Worm (Caenorhabditis elegans) whole organism, young adult: Measurements from ENCODE around the gene R166.3.

Experiments used
- C06A6.2 ChIP-seq: fragments of 200-800 bp; sonication (Bioruptor generic); conservative IDR thresholded peaks from 2 replicates; pipeline ENCODE4 v1.3.6; 2022; ENCODE audit warnings: missing genetic modification characterization, missing compliant biosample characterization
- F23B12.7 ChIP-seq: sonication (generic microtip); optimal IDR thresholded peaks from 2 replicates; lab custom pipeline; 2017; ENCODE audit warnings: missing genetic modification characterization, mild to moderate bottlenecking, missing compliant biosample characterization, antibody characterized with exemption, moderate library complexity; ENCODE audit not compliant: insufficient read depth
- F37B4.10 ChIP-seq: fragments of 200-800 bp; sonication (Bioruptor generic); IDR thresholded peaks from 2 replicates; pipeline ENCODE4 v1.3.6; 2022; ENCODE audit warnings: missing genetic modification characterization, missing compliant biosample characterization
- F49E8.2 ChIP-seq: sonication (generic microtip); optimal IDR thresholded peaks from 3 replicates; lab custom pipeline; 2017; ENCODE audit warnings: missing genetic modification characterization, mild to moderate bottlenecking, missing compliant biosample characterization, antibody characterized with exemption, moderate library complexity; ENCODE audit not compliant: insufficient read depth
- K12H6.12 ChIP-seq: fragments of 200-800 bp; sonication (Bioruptor generic); optimal IDR thresholded peaks from 2 replicates; lab custom pipeline; 2018; ENCODE audit warnings: mild to moderate bottlenecking, missing genetic modification characterization, missing compliant biosample characterization
- T07F8.4 ChIP-seq: sonication (generic microtip); optimal IDR thresholded peaks from 2 replicates; lab custom pipeline; 2016; ENCODE audit warnings: mild to moderate bottlenecking, missing genetic modification characterization, moderate library complexity, missing compliant biosample characterization
- Y79H2A.3 ChIP-seq: fragments of 200-800 bp; sonication (Bioruptor generic); conservative IDR thresholded peaks from 2 replicates; pipeline ENCODE4 v1.3.6; 2022; ENCODE audit warnings: missing genetic modification reagents, missing genetic modification characterization, missing compliant biosample characterization
- ama-1 ChIP-seq, 3 experiments: fragments of 150-350 bp in 1 of 3; sonication (generic microtip) in 2 of 3; optimal IDR thresholded peaks; 2 replicates each; lab custom pipeline; 2014 to 2018; ENCODE audit warnings: missing biosample characterization in 2 of 3, missing genetic modification characterization in 2 of 3, missing genetic modification reagents in 2 of 3
- attf-6 ChIP-seq: fragments of 200-800 bp; sonication (Bioruptor generic); IDR thresholded peaks from 2 replicates; pipeline ENCODE4 v1.3.6; 2022; ENCODE audit warnings: missing genetic modification reagents, missing genetic modification characterization, missing compliant biosample characterization
- cebp-1 ChIP-seq, 2 experiments: fragments of 200-800 bp in 1 of 2; sonication (Bioruptor generic) in 1 of 2; sonication (generic microtip) in 1 of 2; IDR thresholded peaks in 1 of 2; optimal IDR thresholded peaks in 1 of 2; 2 replicates each; pipeline versions ENCODE4 v1.3.6 to Lab custom; 2017 to 2022; ENCODE audit warnings: missing compliant biosample characterization in 2 of 2, missing genetic modification characterization in 2 of 2, mild to moderate bottlenecking in 1 of 2, missing genetic modification reagents in 1 of 2, moderate library complexity in 1 of 2
- chd-7 ChIP-seq: sonication (generic microtip); optimal IDR thresholded peaks from 2 replicates; lab custom pipeline; 2016; ENCODE audit warnings: mild to moderate bottlenecking, missing genetic modification characterization, moderate library complexity, missing compliant biosample characterization
- snpc-4 ChIP-seq, 5 experiments: fragments of 150-350 bp in 1 of 5; sonication (generic microtip) in 4 of 5; optimal IDR thresholded peaks; 2 replicates each; lab custom pipeline; 2014 to 2018; ENCODE audit warnings: missing genetic modification characterization in 5 of 5, missing biosample characterization in 3 of 5, antibody characterized with exemption in 2 of 5, mild to moderate bottlenecking in 2 of 5, missing compliant biosample characterization in 2 of 5, missing genotype in 2 of 5, moderate library complexity in 2 of 5, missing genetic modification reagents in 1 of 5
- zim-3 ChIP-seq: sonication (generic microtip); optimal IDR thresholded peaks from 2 replicates; lab custom pipeline; 2017; ENCODE audit warnings: mild to moderate bottlenecking, missing genetic modification characterization, moderate library complexity, missing compliant biosample characterization

DNA sequence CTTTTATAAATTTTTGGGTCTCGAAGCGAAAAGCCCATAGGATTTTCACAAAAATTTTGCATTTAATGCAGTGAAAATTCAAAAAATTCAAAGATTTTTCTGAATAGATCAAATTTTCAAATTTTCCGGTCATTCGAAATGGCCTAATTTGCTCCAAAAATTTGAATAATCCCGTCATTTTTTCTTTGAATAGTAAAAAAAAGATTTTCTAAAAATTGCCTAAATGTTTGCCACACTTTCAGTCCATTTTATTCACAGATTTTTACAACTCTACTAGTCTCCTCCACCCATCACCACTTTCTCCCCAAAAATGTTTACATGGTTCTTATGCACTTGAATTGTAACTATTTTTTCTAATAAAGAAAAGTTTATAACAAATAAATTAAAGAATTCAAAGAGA, 5.1 kb downstream of the R166.3 start:
- TF ChIP-seq ama-1 (optimal IDR thresholded peaks at IDR 0.05; lab: Kevin White, UChicago) (no peak), ama-1 (GFP tag; optimal IDR thresholded peaks at IDR 0.05; lab: Kevin White, UChicago) (no peak), K12H6.12 (tag; lab: Kevin White, UChicago) (no peak), chd-7 (tag; lab: Kevin White, UChicago) (no peak), Y79H2A.3 (GFP tag; lab: Robert Waterston, UW) (no peak), C06A6.2 (GFP tag; lab: Robert Waterston, UW) (no peak), F49E8.2 (tag; lab: Kevin White, UChicago) (no peak), T07F8.4 (tag; lab: Kevin White, UChicago) (no peak), F23B12.7 (tag; lab: Kevin White, UChicago) (no peak), snpc-4 (GFP tag; optimal IDR thresholded peaks at IDR 0.05; lab: Kevin White, UChicago) (no peak), snpc-4 (tag; optimal IDR thresholded peaks at IDR 0.05; lab: Kevin White, UChicago) (no peak), F37B4.10 (GFP tag; lab: Robert Waterston, UW) (no peak), zim-3 (tag; lab: Kevin White, UChicago) (no peak), cebp-1 (GFP tag; IDR thresholded peaks at IDR 0.05; lab: Robert Waterston, UW) (no peak), cebp-1 (tag; optimal IDR thresholded peaks at IDR 0.05; lab: Kevin White, UChicago) (no peak), attf-6 (no peak)
